Worm (Caenorhabditis elegans) whole organism, L4/young adult: ENCODE results near the gene clec-158.

ENCODE experiments used
- W03F9.2 ChIP-seq: fragments of 150-350 bp; optimal IDR thresholded peaks from 2 replicates; lab custom pipeline; 2014; ENCODE audit warnings: missing biosample characterization, missing genetic modification characterization
- dao-5 ChIP-seq: sonication (generic microtip); optimal IDR thresholded peaks from 2 replicates; lab custom pipeline; 2016; ENCODE audit warnings: missing genotype, missing genetic modification characterization, moderate library complexity, missing compliant biosample characterization
- him-1 ChIP-seq: sonication (generic microtip); optimal IDR thresholded peaks from 2 replicates; lab custom pipeline; 2016; ENCODE audit warnings: missing genotype, missing genetic modification reagents, missing genetic modification characterization, missing compliant biosample characterization

Gene clec-158

ce11 chrIII:6859482-6859881, at the start of gene clec-158:
Gene clec-158 (minus strand): TSS chrIII:6859582.
- no peak for TF ChIP-seq W03F9.2 (tag; lab: Kevin White, UChicago)
- TF ChIP-seq dao-5: no peak
- TF ChIP-seq him-1: no peak

ce11 chrIII:6906409-6906808, 47.0 kb upstream of the clec-158 start, which contains the start of gene T07E3.2:
Gene T07E3.2 (plus strand): TSS chrIII:6906709.
- no peak for TF ChIP-seq W03F9.2 (tag; lab: Kevin White, UChicago)
- no peak for TF ChIP-seq him-1
- no peak for TF ChIP-seq dao-5

DNA sequence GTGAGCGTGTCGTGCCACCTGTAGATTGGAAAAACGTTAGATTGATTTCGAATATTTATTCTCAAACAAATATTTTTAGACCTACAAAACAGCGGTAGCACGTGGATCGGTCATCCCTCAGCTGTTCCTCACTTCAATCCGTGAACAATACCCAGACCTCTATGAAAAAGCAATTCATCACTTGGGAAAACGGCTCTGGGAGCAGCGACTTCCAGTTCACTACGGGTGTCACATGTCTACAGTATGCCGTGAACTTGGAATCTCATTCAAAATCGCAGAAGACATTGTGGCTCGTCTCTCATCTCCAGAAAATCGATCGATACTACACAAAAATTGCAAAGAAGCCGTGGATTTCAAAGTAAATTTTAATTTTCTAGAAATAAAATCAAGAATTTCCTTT, 45.1 kb upstream of the clec-158 start:
- TF ChIP-seq W03F9.2 (tag; lab: Kevin White, UChicago) (no peak), him-1 (no peak), dao-5 (no peak)

DNA sequence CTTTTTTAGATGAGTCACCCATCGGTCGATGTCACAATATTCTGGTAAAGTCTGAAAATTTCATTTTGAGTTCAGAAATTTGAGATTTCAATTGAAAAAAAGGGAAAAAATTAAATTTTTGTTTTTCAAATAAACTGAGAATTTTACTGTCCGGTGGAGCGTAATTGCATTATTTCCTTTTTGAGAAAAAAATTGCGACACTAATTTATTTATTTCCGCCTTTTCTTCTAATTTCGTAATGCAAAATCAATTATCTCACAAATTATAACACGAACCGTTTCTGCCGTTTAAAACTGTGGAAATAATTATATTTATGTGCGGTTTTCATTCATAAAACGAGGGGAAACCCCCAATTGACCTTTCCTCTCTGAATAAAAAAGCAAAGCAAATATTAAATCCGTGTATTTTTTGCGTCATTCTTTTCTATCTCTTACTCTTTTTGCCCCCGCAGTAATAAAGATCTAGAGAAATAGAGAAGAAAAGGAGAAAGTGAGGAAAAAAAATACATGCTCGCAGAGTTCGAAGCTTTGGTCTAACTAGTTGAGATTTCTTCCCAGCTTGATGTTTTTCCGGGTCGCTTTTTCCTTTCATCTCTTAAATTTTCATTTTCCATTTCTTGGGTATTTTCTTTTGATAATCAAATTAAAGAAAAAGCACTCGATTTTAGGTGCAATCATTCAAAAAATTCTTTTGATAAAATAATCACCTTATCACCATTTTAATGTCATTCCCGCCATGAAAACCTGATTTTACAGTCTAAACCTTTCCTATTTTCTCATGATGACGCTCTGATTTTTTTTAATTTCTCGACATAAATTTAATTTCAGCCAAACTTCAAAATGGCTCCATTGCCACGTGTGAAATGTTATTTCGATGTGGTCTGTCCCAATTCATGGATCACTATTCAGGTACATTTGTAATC, 43.9 kb upstream of the clec-158 start, which contains the start of the genes brc-2 and T07E3.3:
brc-2 (minus strand) TSS at position 51 of the 922 bp plus-strand sequence.
T07E3.3 (plus strand) TSS at position 822 of the 922 bp plus-strand sequence.
- TF ChIP-seq him-1 (no peak), dao-5 (no peak), W03F9.2 (tag; lab: Kevin White, UChicago) (no peak)

ce11 chrIII:6900609-6901008, 41.2 kb upstream of the clec-158 start:
- TF ChIP-seq dao-5 (no peak), him-1 (no peak), W03F9.2 (tag; lab: Kevin White, UChicago) (no peak)

DNA sequence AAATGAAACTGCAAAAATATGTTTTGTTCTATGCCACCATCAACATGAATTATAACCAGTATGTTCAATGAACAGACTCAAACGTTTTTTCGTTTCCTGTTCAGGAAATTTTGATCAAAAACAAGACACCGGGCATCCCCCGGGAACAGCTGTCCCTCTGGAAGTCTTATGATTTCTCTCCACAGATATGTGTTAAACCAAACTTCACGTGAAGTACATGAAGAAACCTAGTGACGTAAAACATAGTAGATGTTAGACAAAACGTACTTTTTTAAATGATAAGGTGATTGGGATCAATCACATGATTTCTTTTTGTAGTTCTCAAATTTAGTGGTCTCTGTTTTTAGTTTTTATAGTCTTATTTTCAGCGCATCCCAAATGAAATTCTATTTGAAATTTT, 39.1 kb upstream of the clec-158 start:
- TF ChIP-seq dao-5 (no peak), him-1 (no peak), W03F9.2 (tag; lab: Kevin White, UChicago) (no peak)

DNA sequence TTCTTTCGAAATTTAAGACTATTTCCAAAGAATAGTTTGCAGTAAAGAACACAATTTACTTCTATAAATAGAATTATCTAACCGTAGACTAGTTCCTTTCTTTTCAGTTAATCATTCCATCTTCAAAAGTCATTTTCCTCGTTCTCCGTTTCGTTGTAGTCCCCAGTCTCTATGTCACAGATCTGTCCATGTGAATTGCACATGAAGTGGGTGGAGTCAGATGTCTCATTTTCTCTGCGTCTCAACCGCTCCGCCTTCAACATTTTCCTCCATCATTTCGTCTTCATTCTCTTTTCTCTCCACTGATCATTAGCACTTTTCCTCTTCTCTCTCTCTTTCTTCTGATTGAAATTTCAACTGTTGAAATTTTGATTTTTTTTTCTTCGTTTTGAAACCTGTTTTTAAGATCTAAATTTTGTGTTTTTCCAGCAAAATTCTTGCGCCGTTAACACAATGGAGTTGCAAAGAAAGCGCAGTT, 38.2 kb upstream of the clec-158 start, which contains the start of gene T07E3.4:
T07E3.4 (plus strand) TSS at position 428 of the 478 bp plus-strand sequence.
- TF ChIP-seq dao-5: no peak
- peak; percentile 58 for TF ChIP-seq W03F9.2 (tag; lab: Kevin White, UChicago)
- TF ChIP-seq him-1: no peak

- TF ChIP-seq dao-5 (no peak), him-1 (no peak), W03F9.2 (tag; lab: Kevin White, UChicago) (no peak)
Observed at ce11 chrIII:6895677-6896076, 36.3 kb upstream of the clec-158 start.

DNA sequence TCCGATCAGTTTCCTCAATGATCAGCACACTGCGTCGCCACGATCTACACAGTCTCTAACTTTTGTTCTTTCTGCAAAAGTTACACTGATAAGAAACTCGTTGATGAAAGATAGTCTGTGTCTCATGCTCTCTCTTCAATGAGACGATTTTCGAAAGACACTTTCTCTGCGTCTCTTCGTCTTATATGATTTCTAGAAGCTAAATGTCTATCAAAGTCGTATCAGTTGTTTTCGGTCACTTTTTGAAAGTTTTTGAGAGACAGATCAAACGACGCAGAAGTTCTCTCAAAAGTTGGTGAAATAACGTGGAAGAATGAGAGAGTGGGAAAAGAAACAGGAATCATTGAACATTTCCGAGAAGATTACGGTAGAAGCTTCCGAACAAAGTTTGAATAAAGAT, 35.8 kb upstream of the clec-158 start:
- no peak for TF ChIP-seq dao-5
- peak; percentile 2 for TF ChIP-seq W03F9.2 (tag; lab: Kevin White, UChicago)

ce11 chrIII:6891560-6891959, 32.2 kb upstream of the clec-158 start, which contains the start of gene K04C2.5:
Gene K04C2.5 (minus strand): TSS chrIII:6891660.
- no peak for TF ChIP-seq dao-5
- TF ChIP-seq W03F9.2 (tag; lab: Kevin White, UChicago): no peak

ce11 chrIII:6888999-6889824, 29.8 kb upstream of the clec-158 start, which contains the start of the genes brd-1 and K04C2.2:
Gene brd-1 (minus strand): TSS chrIII:6889504.
Gene K04C2.2 (plus strand): TSS chrIII:6889774.
- TF ChIP-seq him-1: no peak
- no peak for TF ChIP-seq W03F9.2 (tag; lab: Kevin White, UChicago)
- no peak for TF ChIP-seq dao-5

DNA sequence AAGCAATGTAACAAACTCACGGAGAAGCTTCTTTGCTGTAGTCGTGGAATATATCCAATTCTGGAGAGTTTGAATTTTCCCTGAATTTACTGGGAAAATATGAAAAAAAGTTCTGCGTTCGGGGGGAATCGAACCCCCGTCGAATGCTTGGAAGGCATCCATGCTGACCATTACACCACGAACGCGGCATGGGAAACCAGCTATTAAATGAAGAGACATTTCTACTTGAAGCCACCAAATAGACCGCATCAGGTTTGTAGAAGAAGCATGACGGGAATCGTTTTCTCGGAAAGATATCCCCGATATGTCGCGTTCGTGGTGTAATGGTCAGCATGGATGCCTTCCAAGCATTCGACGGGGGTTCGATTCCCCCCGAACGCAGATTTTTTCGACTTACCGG, 29.1 kb upstream of the clec-158 start:
- TF ChIP-seq dao-5 (peak; percentile 79), him-1 (no peak)

ce11 chrIII:6887574-6887973, 28.2 kb upstream of the clec-158 start:
- peak; percentile 61 for TF ChIP-seq W03F9.2 (tag; lab: Kevin White, UChicago)
- peak; percentile 53 for TF ChIP-seq dao-5
- peak; percentile 51 for TF ChIP-seq him-1

DNA sequence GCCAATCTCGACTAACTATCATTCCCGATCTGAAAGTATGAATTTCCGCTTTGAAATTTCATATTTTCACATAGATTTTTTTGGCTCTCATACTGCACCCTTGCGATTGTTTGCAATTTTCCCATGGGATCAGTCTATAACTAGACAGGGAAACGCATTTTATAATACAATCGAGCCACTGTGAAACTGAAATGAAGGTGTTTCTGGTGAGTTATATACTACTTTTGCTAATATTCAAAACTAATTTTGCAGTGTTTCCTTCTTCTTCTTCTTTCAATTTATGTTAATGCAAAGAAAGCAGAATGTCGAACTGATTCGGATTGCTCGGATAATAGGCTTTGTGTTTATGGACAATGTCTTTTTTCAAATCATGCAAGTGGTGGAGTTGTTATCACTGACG, 26.5 kb upstream of the clec-158 start:
- TF ChIP-seq dao-5 (no peak), W03F9.2 (tag; lab: Kevin White, UChicago) (no peak), him-1 (no peak)
